Worm (Caenorhabditis elegans): Measurements from ENCODE around the gene T21C12.4.
A peak's percentile ranks its signal among the peaks of the same experiment; 100 is the strongest.

T21C12.4 gene

DNA sequence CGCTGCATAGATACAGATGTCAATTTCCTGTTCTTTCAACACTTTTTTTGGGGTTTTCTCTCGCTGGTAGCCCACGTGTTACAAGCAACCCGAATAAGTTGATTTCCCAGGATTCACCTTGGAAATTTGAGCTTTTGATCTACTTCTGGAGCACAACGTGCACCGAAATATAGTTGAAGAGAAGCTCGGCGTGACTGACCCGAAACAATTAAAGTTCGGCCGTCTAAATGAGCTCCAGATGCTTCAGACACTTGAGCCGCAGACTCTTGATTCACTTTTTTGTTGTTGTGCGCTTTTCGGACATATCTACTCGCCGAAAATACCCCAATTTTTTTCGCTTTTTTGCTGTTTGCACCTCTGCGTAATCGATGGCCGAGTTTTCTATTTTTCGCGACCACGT lies 38.9 kb downstream of the T21C12.4 start:
- TF ChIP-seq mab-5 (tag; optimal IDR thresholded peaks at IDR 0.05) = no peak
- no peak for TF ChIP-seq peb-1 (tag; optimal IDR thresholded peaks at IDR 0.05)
- no peak for TF ChIP-seq nhr-12 (tag; optimal IDR thresholded peaks at IDR 0.05)
- TF ChIP-seq skn-1 (tag; optimal IDR thresholded peaks at IDR 0.05) = no peak
- no peak for TF ChIP-seq crh-2 (tag; optimal IDR thresholded peaks at IDR 0.05)
- no peak for TF ChIP-seq elt-3 (tag; optimal IDR thresholded peaks at IDR 0.05)
- TF ChIP-seq lin-13 (GFP tag; optimal IDR thresholded peaks at IDR 0.05) = no peak
- TF ChIP-seq F13H6.1 (tag; optimal IDR thresholded peaks at IDR 0.05) = no peak

ce11 chrIII:10515751-10516150 lies 42.1 kb downstream of the T21C12.4 start:
- TF ChIP-seq unc-55 (GFP tag; optimal IDR thresholded peaks at IDR 0.05) (peak; percentile 53), aly-2 (tag; optimal IDR thresholded peaks at IDR 0.05) (no peak)

DNA sequence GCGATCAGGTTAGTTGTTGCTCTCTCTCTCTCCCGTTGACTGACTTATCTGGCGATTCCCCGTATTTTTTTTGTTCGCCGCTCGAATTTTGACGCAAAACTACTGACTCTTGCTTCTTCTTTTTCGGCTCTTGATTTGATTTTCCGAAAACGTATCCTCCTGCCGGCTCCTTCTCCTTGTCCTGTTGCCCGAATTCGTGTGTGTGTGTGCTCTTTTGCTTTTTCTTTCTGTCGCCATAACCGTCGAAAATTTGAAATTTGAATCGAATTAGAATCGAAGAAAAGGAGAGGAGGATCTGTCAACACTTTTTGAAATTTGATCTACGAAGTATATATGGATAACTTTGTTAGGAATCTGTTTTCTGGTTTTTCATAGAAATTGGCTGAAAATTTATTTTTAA lies 45.2 kb downstream of the T21C12.4 start:
- TF ChIP-seq nhr-6 (tag; optimal IDR thresholded peaks at IDR 0.05) = no peak
- TF ChIP-seq nhr-25 (tag; optimal IDR thresholded peaks at IDR 0.05) = no peak
- TF ChIP-seq F13H6.1 (tag; optimal IDR thresholded peaks at IDR 0.05) = no peak
- TF ChIP-seq crh-2 (tag; optimal IDR thresholded peaks at IDR 0.05) = no peak
- TF ChIP-seq nhr-10 (tag; optimal IDR thresholded peaks at IDR 0.05) = no peak
- TF ChIP-seq egl-27 (tag; optimal IDR thresholded peaks at IDR 0.05) = no peak
- TF ChIP-seq ama-1 (optimal IDR thresholded peaks at IDR 0.05) = no peak
- TF ChIP-seq zag-1 (tag; optimal IDR thresholded peaks at IDR 0.05) = no peak
- TF ChIP-seq blmp-1 (tag; optimal IDR thresholded peaks at IDR 0.05; ENCODE audit: insufficient read depth) = no peak
- no peak for TF ChIP-seq unc-62 (GFP tag; optimal IDR thresholded peaks at IDR 0.05)

- no peak for TF ChIP-seq ztf-1 (GFP tag; conservative IDR thresholded peaks at IDR 0.05)
- peak; percentile 82 to 93 for TF ChIP-seq lsy-2 (tag; optimal IDR thresholded peaks at IDR 0.05)
- TF ChIP-seq sma-3 (GFP tag; optimal IDR thresholded peaks at IDR 0.05) = peak; percentile 67
- TF ChIP-seq sma-9 (GFP tag; optimal IDR thresholded peaks at IDR 0.05) = peak; percentile 70
- TF ChIP-seq sma-9 (tag; optimal IDR thresholded peaks at IDR 0.05) = no peak
- TF ChIP-seq R02D3.7 (tag; optimal IDR thresholded peaks at IDR 0.05) = peak; percentile 70
- peak; percentile 82 for TF ChIP-seq nhr-25 (tag; optimal IDR thresholded peaks at IDR 0.05)
- peak; percentile 36 for TF ChIP-seq ama-1 (optimal IDR thresholded peaks at IDR 0.05)
- TF ChIP-seq F13H6.1 (tag; optimal IDR thresholded peaks at IDR 0.05) = peak; percentile 60
- peak; percentile 97 for TF ChIP-seq crh-2 (tag; optimal IDR thresholded peaks at IDR 0.05)
- TF ChIP-seq ZK546.5 (tag; optimal IDR thresholded peaks at IDR 0.05) = no peak
- TF ChIP-seq unc-55 (GFP tag; optimal IDR thresholded peaks at IDR 0.05) = peak; percentile 91
- peak; percentile 86 for TF ChIP-seq lin-13 (GFP tag; optimal IDR thresholded peaks at IDR 0.05)
- no peak for TF ChIP-seq nhr-23 (tag; optimal IDR thresholded peaks at IDR 0.05)
- peak in 1 of 2 experiments; percentile 17 for TF ChIP-seq mdl-1 (tag; optimal IDR thresholded peaks at IDR 0.05)
- TF ChIP-seq nhr-10 (tag; optimal IDR thresholded peaks at IDR 0.05) = peak; percentile 49
- TF ChIP-seq sem-4 (tag; optimal IDR thresholded peaks at IDR 0.05) = peak; percentile 38
- TF ChIP-seq gmeb-1 (tag; optimal IDR thresholded peaks at IDR 0.05) = peak; percentile 96
- TF ChIP-seq snpc-4 (tag; optimal IDR thresholded peaks at IDR 0.05) = peak; percentile 16
- TF ChIP-seq nhr-237 (tag; optimal IDR thresholded peaks at IDR 0.05) = no peak
- TF ChIP-seq nhr-6 (tag; optimal IDR thresholded peaks at IDR 0.05) = peak; percentile 58
- peak; percentile 73 for TF ChIP-seq mab-5 (tag; optimal IDR thresholded peaks at IDR 0.05)
- peak; percentile 44 for TF ChIP-seq egl-27 (tag; optimal IDR thresholded peaks at IDR 0.05)
- TF ChIP-seq fos-1 (tag; optimal IDR thresholded peaks at IDR 0.05) = peak; percentile 74
- peak; percentile 97 for TF ChIP-seq C34F6.9 (tag; optimal IDR thresholded peaks at IDR 0.05)
- TF ChIP-seq nhr-77 (tag; optimal IDR thresholded peaks at IDR 0.05) = no peak
- peak; percentile 58 for TF ChIP-seq nhr-21 (tag; optimal IDR thresholded peaks at IDR 0.05)
- TF ChIP-seq nhr-129 (tag; optimal IDR thresholded peaks at IDR 0.05) = peak; percentile 34
- TF ChIP-seq lin-11 (tag; optimal IDR thresholded peaks at IDR 0.05) = no peak
- no peak for TF ChIP-seq nhr-11 (tag; optimal IDR thresholded peaks at IDR 0.05)
These were observed 51.0 kb downstream of the T21C12.4 start, which contains the start of the genes sip-1 and sly-1 for ce11 chrIII:10506699-10507248. sip-1 (minus strand) TSS chrIII:10506801. sly-1 (plus strand) TSS chrIII:10507058.
